Fruit fly (Drosophila melanogaster) whole organism, embryonic: ENCODE measurements around the gene Polr2I.
A peak's percentile ranks its signal among the peaks of the same experiment; 100 is the strongest.

Source experiments
- Antp ChIP-seq: fragments of 200-800 bp; sonication (Bioruptor generic); optimal IDR thresholded peaks from 3 replicates; lab custom pipeline; 2016; ENCODE audit warnings: missing biosample characterization, missing genetic modification characterization
- Atf-2 ChIP-seq: fragments of 200-800 bp; sonication (Bioruptor generic); optimal IDR thresholded peaks from 2 replicates; lab custom pipeline; 2016; ENCODE audit warnings: missing biosample characterization, missing genetic modification characterization
- Atf6 ChIP-seq: fragments of 200-800 bp; sonication (Bioruptor generic); IDR thresholded peaks from 2 replicates; pipeline ENCODE4 v1.3.6; 2022; ENCODE audit warnings: missing biosample characterization, missing genetic modification characterization
- CG10267 ChIP-seq: fragments of 200-800 bp; sonication (Bioruptor generic); optimal IDR thresholded peaks from 2 replicates; lab custom pipeline; 2018; ENCODE audit warnings: missing biosample characterization, mild to moderate bottlenecking, missing genetic modification characterization, moderate library complexity
- CG13296 ChIP-seq: fragments of 200-800 bp; sonication (Bioruptor generic); optimal IDR thresholded peaks from 3 replicates; lab custom pipeline; 2018; ENCODE audit warnings: missing biosample characterization, mild to moderate bottlenecking, missing genetic modification characterization
- CG1529 ChIP-seq: fragments of 200-800 bp; sonication (Bioruptor generic); optimal IDR thresholded peaks from 3 replicates; lab custom pipeline; 2018; ENCODE audit warnings: missing biosample characterization, missing genetic modification characterization
- CG1602 ChIP-seq: fragments of 200-800 bp; sonication (Bioruptor generic); optimal IDR thresholded peaks from 3 replicates; lab custom pipeline; 2016; ENCODE audit warnings: missing biosample characterization, missing genetic modification characterization
- CG16813 ChIP-seq: fragments of 200-800 bp; sonication (Bioruptor generic); IDR thresholded peaks from 3 replicates; pipeline ENCODE4 v1.3.6; 2022; ENCODE audit warnings: missing biosample characterization, missing genetic modification characterization; ENCODE audit not compliant: partially characterized antibody
- CG17361 ChIP-seq: fragments of 200-800 bp; sonication (Bioruptor generic); IDR thresholded peaks from 3 replicates; pipeline ENCODE4 v1.3.6; 2022; ENCODE audit warnings: missing biosample characterization, missing genetic modification characterization
- CG30020 ChIP-seq: fragments of 200-800 bp; optimal IDR thresholded peaks from 2 replicates; lab custom pipeline; 2019; ENCODE audit warnings: missing biosample characterization, mild to moderate bottlenecking, missing genetic modification characterization, moderate library complexity
- CG31441 ChIP-seq: fragments of 200-800 bp; sonication (Bioruptor generic); IDR thresholded peaks from 2 replicates; pipeline ENCODE4 v1.3.6; 2022; ENCODE audit warnings: missing biosample characterization, missing genetic modification characterization
- CG3163 ChIP-seq: fragments of 200-800 bp; sonication (Bioruptor generic); optimal IDR thresholded peaks from 3 replicates; lab custom pipeline; 2016; ENCODE audit warnings: missing biosample characterization, missing genetic modification characterization
- CG34376 ChIP-seq: fragments of 200-800 bp; sonication (Bioruptor generic); optimal IDR thresholded peaks from 2 replicates; lab custom pipeline; 2018; ENCODE audit warnings: missing biosample characterization, mild to moderate bottlenecking, missing genetic modification characterization
- CG3847 ChIP-seq: fragments of 200-800 bp; sonication (Bioruptor generic); IDR thresholded peaks from 2 replicates; pipeline ENCODE4 v1.3.6; 2022; ENCODE audit warnings: missing biosample characterization, missing genetic modification characterization
- CG5953 ChIP-seq: fragments of 200-800 bp; sonication (Bioruptor generic); IDR thresholded peaks from 2 replicates; pipeline ENCODE4 v1.3.6; 2022; ENCODE audit warnings: missing biosample characterization, missing genetic modification characterization
- CG6254 ChIP-seq: fragments of 200-800 bp; sonication (Bioruptor generic); optimal IDR thresholded peaks from 3 replicates; lab custom pipeline; 2017; ENCODE audit warnings: mild to moderate bottlenecking, missing biosample characterization, missing genetic modification reagents, missing genetic modification characterization
- CG6854 ChIP-seq: fragments of 200-800 bp; sonication (Bioruptor generic); optimal IDR thresholded peaks from 3 replicates; lab custom pipeline; 2017; ENCODE audit warnings: missing biosample characterization, mild to moderate bottlenecking, missing genetic modification characterization
- CG8089 ChIP-seq: fragments of 200-800 bp; sonication (Bioruptor generic); optimal IDR thresholded peaks from 3 replicates; lab custom pipeline; 2016; ENCODE audit warnings: missing biosample characterization, missing genetic modification characterization
- Dek ChIP-seq: fragments of 200-800 bp; sonication (Bioruptor generic); optimal IDR thresholded peaks from 3 replicates; lab custom pipeline; 2019; ENCODE audit warnings: missing biosample characterization, mild to moderate bottlenecking, missing genetic modification characterization, moderate library complexity
- Elba2 ChIP-seq: fragments of 200-800 bp; sonication (Bioruptor generic); optimal IDR thresholded peaks from 3 replicates; lab custom pipeline; 2016; ENCODE audit warnings: missing biosample characterization, missing genetic modification characterization
- Ets97D ChIP-seq: fragments of 200-800 bp; sonication (Bioruptor generic); optimal IDR thresholded peaks from 3 replicates; lab custom pipeline; 2016; ENCODE audit warnings: missing biosample characterization, missing genetic modification characterization
- Hr51 ChIP-seq, 2 experiments: fragments of 200-800 bp; sonication (Bioruptor generic); optimal IDR thresholded peaks; 2 replicates in 1 of 2; 3 replicates in 1 of 2; lab custom pipeline; 2016 to 2018; ENCODE audit warnings: missing biosample characterization in 2 of 2, missing genetic modification characterization in 2 of 2, mild to moderate bottlenecking in 1 of 2, moderate library complexity in 1 of 2
- Kr ChIP-seq: fragments of 200-800 bp; sonication (Bioruptor generic); optimal IDR thresholded peaks from 2 replicates; lab custom pipeline; 2017; ENCODE audit warnings: missing biosample characterization, mild to moderate bottlenecking, missing genetic modification characterization
- Med ChIP-seq: fragments of 200-800 bp; sonication (Bioruptor generic); peaks from one replicate; lab custom pipeline; 2016; ENCODE audit warnings: missing biosample characterization, missing genetic modification characterization, mild to moderate bottlenecking, inconsistent platforms, moderate library complexity
- Nf-YB ChIP-seq: fragments of 200-800 bp; sonication (Bioruptor generic); optimal IDR thresholded peaks from 3 replicates; lab custom pipeline; 2019; ENCODE audit warnings: missing biosample characterization, mild to moderate bottlenecking, missing genetic modification characterization, moderate library complexity
- NfI ChIP-seq: fragments of 200-800 bp; sonication (Bioruptor generic); optimal IDR thresholded peaks from 3 replicates; lab custom pipeline; 2018; ENCODE audit warnings: missing biosample characterization, mild to moderate bottlenecking, missing genetic modification characterization, moderate library complexity
- Optix ChIP-seq: fragments of 200-800 bp; sonication (Bioruptor generic); IDR thresholded peaks from 3 replicates; pipeline ENCODE4 v1.3.6; 2022; ENCODE audit warnings: missing biosample characterization, missing genetic modification characterization
- Tbp ChIP-seq: fragments of >200 bp; optimal IDR thresholded peaks from 2 replicates; lab custom pipeline; 2018; ENCODE audit warnings: missing biosample characterization, missing genetic modification characterization
- chinmo ChIP-seq: fragments of 200-800 bp; sonication (Bioruptor generic); IDR thresholded peaks from 4 replicates; pipeline ENCODE4 v1.3.6; 2022; ENCODE audit warnings: missing biosample characterization, missing genetic modification characterization; ENCODE audit not compliant: partially characterized antibody
- crol ChIP-seq: fragments of 200-800 bp; sonication (Bioruptor generic); IDR thresholded peaks from 2 replicates; pipeline ENCODE4 v1.3.6; 2022; ENCODE audit warnings: missing biosample characterization, missing genetic modification characterization
- crp ChIP-seq, 2 experiments: fragments of 200-800 bp; sonication (Bioruptor generic); optimal IDR thresholded peaks; 2 replicates in 1 of 2; 3 replicates in 1 of 2; lab custom pipeline; 2017; ENCODE audit warnings: missing biosample characterization in 2 of 2, missing genetic modification characterization in 2 of 2, mild to moderate bottlenecking in 1 of 2, moderate library complexity in 1 of 2
- ems ChIP-seq: fragments of 200-800 bp; sonication (Bioruptor generic); optimal IDR thresholded peaks from 3 replicates; lab custom pipeline; 2016; ENCODE audit warnings: missing biosample characterization, missing genetic modification characterization
- esg ChIP-seq: fragments of 200-800 bp; sonication (Bioruptor generic); conservative IDR thresholded peaks from 2 replicates; pipeline ENCODE4 v1.3.6; 2022; ENCODE audit warnings: missing biosample characterization, missing genetic modification characterization
- gcm ChIP-seq: fragments of 200-800 bp; sonication (Bioruptor generic); optimal IDR thresholded peaks from 2 replicates; lab custom pipeline; 2019; ENCODE audit warnings: missing biosample characterization, mild to moderate bottlenecking, missing genetic modification characterization, moderate library complexity
- gsb ChIP-seq: fragments of 200-800 bp; sonication (Bioruptor generic); IDR thresholded peaks from 2 replicates; pipeline ENCODE4 v1.3.6; 2022; ENCODE audit warnings: missing biosample characterization, missing genetic modification characterization
- hth ChIP-seq: fragments of >200 bp; optimal IDR thresholded peaks from 2 replicates; lab custom pipeline; 2017; ENCODE audit warnings: inconsistent platforms
- inv ChIP-seq: fragments of 200-800 bp; sonication (Bioruptor generic); IDR thresholded peaks from 2 replicates; pipeline ENCODE4 v1.3.6; 2022; ENCODE audit warnings: missing biosample characterization, missing genetic modification characterization; ENCODE audit not compliant: partially characterized antibody
- lola ChIP-seq, 3 experiments: fragments of >200 bp in 2 of 3; fragments of 200-800 bp in 1 of 3; sonication (Bioruptor generic) in 1 of 3; optimal IDR thresholded peaks; 2 replicates each; lab custom pipeline; 2017 to 2019; ENCODE audit warnings: missing biosample characterization in 3 of 3, missing genetic modification characterization in 3 of 3, mild to moderate bottlenecking in 1 of 3, moderate library complexity in 1 of 3
- mirr ChIP-seq: fragments of 200-800 bp; sonication (Bioruptor generic); optimal IDR thresholded peaks from 3 replicates; lab custom pipeline; 2018; ENCODE audit warnings: missing biosample characterization, mild to moderate bottlenecking, missing genetic modification characterization
- nerfin-1 ChIP-seq: fragments of 200-800 bp; sonication (Bioruptor generic); optimal IDR thresholded peaks from 3 replicates; lab custom pipeline; 2019; ENCODE audit warnings: missing biosample characterization, mild to moderate bottlenecking, missing genetic modification characterization, moderate library complexity
- onecut ChIP-seq: fragments of 200-800 bp; sonication (Bioruptor generic); IDR thresholded peaks from 2 replicates; pipeline ENCODE4 v1.3.6; 2022; ENCODE audit warnings: missing biosample characterization, missing genetic modification characterization
- org-1 ChIP-seq: fragments of 200-800 bp; sonication (Bioruptor generic); optimal IDR thresholded peaks from 2 replicates; lab custom pipeline; 2017; ENCODE audit warnings: missing biosample characterization, missing genetic modification characterization
- sd ChIP-seq: fragments of 200-800 bp; sonication (Bioruptor generic); optimal IDR thresholded peaks from 3 replicates; lab custom pipeline; 2018; ENCODE audit warnings: missing biosample characterization, mild to moderate bottlenecking, missing genetic modification characterization, moderate library complexity
- ssp ChIP-seq: fragments of 200-800 bp; sonication (Bioruptor generic); IDR thresholded peaks from 2 replicates; pipeline ENCODE4 v1.3.6; 2022; ENCODE audit warnings: missing biosample characterization, missing genetic modification characterization
- stwl ChIP-seq: fragments of 200-800 bp; sonication (Bioruptor generic); optimal IDR thresholded peaks from 3 replicates; lab custom pipeline; 2018; ENCODE audit warnings: missing biosample characterization, mild to moderate bottlenecking, missing genetic modification characterization, moderate library complexity
- sug ChIP-seq: fragments of 200-800 bp; optimal IDR thresholded peaks from 2 replicates; lab custom pipeline; 2019; ENCODE audit warnings: missing biosample characterization, mild to moderate bottlenecking, missing genetic modification characterization, moderate library complexity
- ttk ChIP-seq: fragments of 200-800 bp; sonication (Bioruptor generic); IDR thresholded peaks from 2 replicates; pipeline ENCODE4 v2.1.2; 2022; ENCODE audit warnings: missing biosample characterization, missing genetic modification characterization
- unc-4 ChIP-seq: fragments of 200-800 bp; sonication (Bioruptor generic); IDR thresholded peaks from 2 replicates; pipeline ENCODE4 v1.3.6; 2022; ENCODE audit warnings: missing biosample characterization, missing genetic modification characterization; ENCODE audit not compliant: partially characterized antibody
- zfh2 ChIP-seq: fragments of 200-800 bp; sonication (Bioruptor generic); optimal IDR thresholded peaks from 2 replicates; lab custom pipeline; 2016; ENCODE audit warnings: missing biosample characterization, missing genetic modification characterization

Polr2I gene

dm6 chr3R:14287980-14288379 is 20.9 kb upstream of the Polr2I start (continued):
- TF ChIP-seq Med, result peak; percentile 38
- TF ChIP-seq CG13296, result no peak
- peak; percentile 42 for TF ChIP-seq sug
- no peak for TF ChIP-seq Nf-YB (GFP tag; lab: Kevin White, UChicago)
- peak; percentile 70 for TF ChIP-seq CG34376 (GFP tag; lab: Kevin White, UChicago)
- TF ChIP-seq Kr (GFP tag; lab: Kevin White, UChicago), result no peak
- TF ChIP-seq stwl, result no peak
- TF ChIP-seq CG16813, result no peak
- TF ChIP-seq mirr (GFP tag; lab: Kevin White, UChicago), result peak; percentile 85
- TF ChIP-seq CG1602 (GFP tag; lab: Kevin White, UChicago), result no peak
- TF ChIP-seq CG3847, result no peak
- peak; percentile 83 for TF ChIP-seq sd
- no peak for TF ChIP-seq nerfin-1 (tag; lab: Kevin White, UChicago)
- 0 out of 4 replicates have a peak, but pooled peaks have one; percentile 4 for TF ChIP-seq chinmo (GFP tag; lab: Robert Waterston, UW)
- TF ChIP-seq CG6254 (GFP tag; lab: Kevin White, UChicago), result peak; percentile 53
- TF ChIP-seq CG5953 (GFP tag; lab: Robert Waterston, UW), result 0 out of 2 replicates have a peak, but pooled peaks have one; percentile 14

DNA sequence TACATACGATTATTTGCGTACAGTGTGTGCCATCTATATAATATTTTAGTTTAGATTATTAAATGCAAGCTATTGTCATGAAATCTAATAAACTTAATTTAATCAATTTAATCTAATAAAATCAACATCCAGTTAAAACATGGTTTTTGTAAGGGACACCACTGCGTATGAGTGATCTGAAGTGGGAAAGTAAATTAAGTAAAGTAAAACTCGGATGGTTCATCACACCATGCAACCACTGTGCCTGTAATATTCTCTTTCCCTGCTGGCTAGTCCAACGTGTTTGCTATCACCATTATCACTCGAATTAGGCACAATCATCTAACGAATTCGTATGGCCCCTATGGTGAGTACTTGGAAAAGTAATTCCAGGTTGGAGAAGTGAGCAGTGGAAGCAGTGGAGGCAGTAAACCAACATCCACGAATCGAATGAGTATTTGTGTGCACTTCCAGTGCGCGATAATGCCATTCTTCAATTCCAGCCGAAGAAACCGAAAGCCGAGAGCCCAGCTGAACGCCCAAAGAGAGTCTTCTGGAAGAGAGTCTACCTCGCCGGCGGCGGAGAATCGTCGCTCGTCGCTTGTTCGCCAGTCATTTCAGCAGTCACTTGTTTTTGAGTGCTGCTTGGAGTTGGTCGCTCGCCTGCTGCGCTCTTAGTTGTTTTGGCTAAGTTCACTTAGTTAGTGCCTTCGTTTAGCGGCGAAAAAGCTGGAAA is 20.1 kb upstream of the Polr2I start, which contains the start of gene red:
Gene red (plus strand): TSS at position 403 of the 715 bp plus-strand sequence.
- TF ChIP-seq zfh2, result peak; percentile 62
- no peak for TF ChIP-seq ssp
- TF ChIP-seq Tbp (GFP tag; lab: Kevin White, UChicago), result no peak
- TF ChIP-seq hth, result no peak
- TF ChIP-seq Ets97D, result peak; percentile 0
- TF ChIP-seq lola (GFP tag; optimal IDR thresholded peaks at IDR 0.05; lab: Kevin White, UChicago), result peak in 1 of 3 experiments; percentile 35
- peak; percentile 47 for TF ChIP-seq unc-4
- peak; percentile 64 for TF ChIP-seq ems (GFP tag; lab: Kevin White, UChicago)
- peak; percentile 87 for TF ChIP-seq CG3163
- TF ChIP-seq esg, result peak; percentile 66
- peak; percentile 62 for TF ChIP-seq Dek (tag; lab: Kevin White, UChicago)
- no peak for TF ChIP-seq Elba2 (GFP tag; lab: Kevin White, UChicago)
- peak; percentile 57 for TF ChIP-seq gcm
- TF ChIP-seq org-1, result peak; percentile 48
- TF ChIP-seq CG31441 (GFP tag; lab: Robert Waterston, UW), result peak; percentile 76
- peak; percentile 23 for TF ChIP-seq Antp (GFP tag; lab: Kevin White, UChicago)
- TF ChIP-seq NfI (GFP tag; lab: Kevin White, UChicago), result peak; percentile 78
- peak; percentile 49 for TF ChIP-seq CG10267 (tag; lab: Kevin White, UChicago)
- peak; percentile 62 for TF ChIP-seq CG6854 (GFP tag; lab: Kevin White, UChicago)
- TF ChIP-seq crp (GFP tag; optimal IDR thresholded peaks at IDR 0.05; lab: Kevin White, UChicago), result peak in 1 of 2 experiments; percentile 19
- TF ChIP-seq inv (GFP tag; lab: Robert Waterston, UW), result no peak
- no peak for TF ChIP-seq crol (GFP tag; lab: Robert Waterston, UW)
- TF ChIP-seq CG8089, result no peak
- TF ChIP-seq Hr51 (GFP tag; optimal IDR thresholded peaks at IDR 0.05; lab: Kevin White, UChicago), result peak; percentile 47 to 84
- peak; percentile 81 for TF ChIP-seq CG17361 (GFP tag; lab: Robert Waterston, UW)
- peak; percentile 74 for TF ChIP-seq gsb
- TF ChIP-seq Atf6, result peak; percentile 84
- peak; percentile 51 for TF ChIP-seq onecut (GFP tag; lab: Robert Waterston, UW)
- 0 out of 3 replicates have a peak, but pooled peaks have one; percentile 33 for TF ChIP-seq Optix (GFP tag; lab: Robert Waterston, UW)
- TF ChIP-seq ttk (GFP tag; lab: Robert Waterston, UW), result peak; percentile 70
- peak; percentile 14 for TF ChIP-seq Atf-2 (GFP tag; lab: Kevin White, UChicago)
- no peak for TF ChIP-seq CG30020
- TF ChIP-seq CG1529 (GFP tag; lab: Kevin White, UChicago), result peak; percentile 63
